Fruit fly (Drosophila melanogaster) whole organism, embryonic: ENCODE measurements around the gene GstT4.
A peak's percentile ranks its signal among the peaks of the same experiment; 100 is the strongest.

Experiments
- Adf1 ChIP-seq: fragments of 200-800 bp; sonication (Bioruptor generic); IDR thresholded peaks from 2 replicates; pipeline ENCODE4 v1.3.6; 2022; ENCODE audit warnings: missing biosample characterization, missing genetic modification characterization
- Aef1 ChIP-seq: fragments of 200-800 bp; sonication (Bioruptor generic); IDR thresholded peaks from 3 replicates; pipeline ENCODE4 v1.3.6; 2022; ENCODE audit warnings: missing biosample characterization, missing genetic modification characterization
- B-H2 ChIP-seq: fragments of 200-800 bp; sonication (Bioruptor generic); optimal IDR thresholded peaks from 2 replicates; lab custom pipeline; 2018; ENCODE audit warnings: missing biosample characterization, mild to moderate bottlenecking, missing genetic modification characterization
- CG10543 ChIP-seq: fragments of 200-800 bp; sonication (Bioruptor generic); optimal IDR thresholded peaks from 3 replicates; lab custom pipeline; 2017; ENCODE audit warnings: missing biosample characterization, mild to moderate bottlenecking, missing genetic modification characterization, moderate library complexity
- CG11093 ChIP-seq: fragments of 200-800 bp; sonication (Bioruptor generic); IDR thresholded peaks from 3 replicates; pipeline ENCODE4 v1.3.6; 2022; ENCODE audit warnings: missing biosample characterization, missing genetic modification characterization
- CG12659 ChIP-seq: fragments of 200-800 bp; sonication (Bioruptor generic); optimal IDR thresholded peaks from 3 replicates; lab custom pipeline; 2017; ENCODE audit warnings: mild to moderate bottlenecking, missing biosample characterization, missing genetic modification reagents, missing genetic modification characterization
- CG12769 ChIP-seq: fragments of 200-800 bp; sonication (Bioruptor generic); optimal IDR thresholded peaks from 2 replicates; lab custom pipeline; 2019; ENCODE audit warnings: missing biosample characterization, mild to moderate bottlenecking, missing genetic modification characterization, moderate library complexity
- CG13287 ChIP-seq: fragments of 200-800 bp; sonication (Bioruptor generic); IDR thresholded peaks from 2 replicates; pipeline ENCODE4 v1.3.6; 2022; ENCODE audit warnings: missing biosample characterization, missing genetic modification characterization; ENCODE audit not compliant: partially characterized antibody
- CG13894 ChIP-seq: fragments of 200-800 bp; sonication (Bioruptor generic); optimal IDR thresholded peaks from 3 replicates; lab custom pipeline; 2018; ENCODE audit warnings: missing biosample characterization, mild to moderate bottlenecking, missing genetic modification characterization, moderate library complexity
- CG18764 ChIP-seq: fragments of 200-800 bp; sonication (Bioruptor generic); optimal IDR thresholded peaks from 3 replicates; lab custom pipeline; 2016; ENCODE audit warnings: missing biosample characterization, missing genetic modification characterization
- CG30403 ChIP-seq: fragments of 200-800 bp; sonication (Bioruptor generic); optimal IDR thresholded peaks from 3 replicates; lab custom pipeline; 2016; ENCODE audit warnings: missing biosample characterization, missing genetic modification characterization
- CG31365 ChIP-seq: fragments of 200-800 bp; sonication (Bioruptor generic); optimal IDR thresholded peaks from 2 replicates; lab custom pipeline; 2018; ENCODE audit warnings: missing biosample characterization, mild to moderate bottlenecking, missing genetic modification characterization
- CG32532 ChIP-seq: fragments of 200-800 bp; sonication (Bioruptor generic); IDR thresholded peaks from 2 replicates; pipeline ENCODE4 v1.3.6; 2022; ENCODE audit warnings: missing biosample characterization, missing genetic modification characterization
- CG34376 ChIP-seq: fragments of 200-800 bp; sonication (Bioruptor generic); optimal IDR thresholded peaks from 2 replicates; lab custom pipeline; 2018; ENCODE audit warnings: missing biosample characterization, mild to moderate bottlenecking, missing genetic modification characterization
- CG34422 ChIP-seq: fragments of 200-800 bp; sonication (Bioruptor generic); IDR thresholded peaks from 3 replicates; pipeline ENCODE4 v1.3.6; 2022; ENCODE audit warnings: missing biosample characterization, missing genetic modification characterization
- CG4707 ChIP-seq: fragments of 200-800 bp; sonication (Bioruptor generic); optimal IDR thresholded peaks from 2 replicates; lab custom pipeline; 2018; ENCODE audit warnings: missing biosample characterization, mild to moderate bottlenecking, missing genetic modification characterization, moderate library complexity
- CG6175 ChIP-seq: fragments of 200-800 bp; sonication (Bioruptor generic); IDR thresholded peaks from 3 replicates; pipeline ENCODE4 v1.3.6; 2022; ENCODE audit warnings: missing biosample characterization, missing genetic modification characterization
- CG8290 ChIP-seq, 3 experiments: fragments of 200-800 bp; sonication (Bioruptor generic); optimal IDR thresholded peaks; 2 replicates each; lab custom pipeline; 2016 to 2019; ENCODE audit warnings: missing biosample characterization in 3 of 3, missing genetic modification characterization in 3 of 3, mild to moderate bottlenecking in 2 of 3, moderate library complexity in 1 of 3
- Deaf1 ChIP-seq: fragments of 200-800 bp; optimal IDR thresholded peaks from 3 replicates; lab custom pipeline; 2019; ENCODE audit warnings: missing biosample characterization, mild to moderate bottlenecking, missing genetic modification characterization, moderate library complexity
- Dref ChIP-seq: fragments of 200-800 bp; sonication (Bioruptor generic); IDR thresholded peaks from 2 replicates; pipeline ENCODE4 v1.3.6; 2022; ENCODE audit warnings: missing biosample characterization, missing genetic modification characterization
- Drgx ChIP-seq: fragments of 200-800 bp; sonication (Bioruptor generic); IDR thresholded peaks from 2 replicates; pipeline ENCODE4 v1.3.6; 2022; ENCODE audit warnings: missing biosample characterization, missing genetic modification characterization
- H15 ChIP-seq: fragments of 200-800 bp; sonication (Bioruptor generic); IDR thresholded peaks from 3 replicates; pipeline ENCODE4 v1.3.6; 2022; ENCODE audit warnings: missing biosample characterization, missing genetic modification characterization
- HmgZ ChIP-seq: fragments of 200-800 bp; sonication (Bioruptor generic); optimal IDR thresholded peaks from 2 replicates; lab custom pipeline; 2018; ENCODE audit warnings: missing biosample characterization, mild to moderate bottlenecking, missing genetic modification characterization
- MBD-R2 ChIP-seq: fragments of 200-800 bp; sonication (Bioruptor generic); IDR thresholded peaks from 2 replicates; pipeline ENCODE4 v1.3.6; 2022; ENCODE audit warnings: missing biosample characterization, missing genetic modification characterization
- NFAT ChIP-seq: fragments of 200-800 bp; sonication (Bioruptor generic); IDR thresholded peaks from 2 replicates; pipeline ENCODE4 v1.3.6; 2022; ENCODE audit warnings: missing biosample characterization, missing genetic modification characterization
- Rfx ChIP-seq: fragments of 200-800 bp; sonication (Bioruptor generic); IDR thresholded peaks from 2 replicates; pipeline ENCODE4 v1.3.6; 2022; ENCODE audit warnings: missing biosample characterization, missing genetic modification characterization
- abd-A ChIP-seq: fragments of 200-800 bp; sonication (Bioruptor generic); optimal IDR thresholded peaks from 3 replicates; lab custom pipeline; 2019; ENCODE audit warnings: missing biosample characterization, mild to moderate bottlenecking, missing genetic modification characterization, moderate library complexity
- amos ChIP-seq: fragments of 200-800 bp; sonication (Bioruptor generic); IDR thresholded peaks from 2 replicates; pipeline ENCODE4 v1.3.6; 2022; ENCODE audit warnings: missing biosample characterization, missing genetic modification characterization; ENCODE audit not compliant: partially characterized antibody
- bcd ChIP-seq: fragments of 200-800 bp; sonication (Bioruptor generic); optimal IDR thresholded peaks from 2 replicates; lab custom pipeline; 2017; ENCODE audit warnings: missing biosample characterization, mild to moderate bottlenecking, missing genetic modification characterization
- chinmo ChIP-seq: fragments of 200-800 bp; sonication (Bioruptor generic); IDR thresholded peaks from 4 replicates; pipeline ENCODE4 v1.3.6; 2022; ENCODE audit warnings: missing biosample characterization, missing genetic modification characterization; ENCODE audit not compliant: partially characterized antibody
- ci ChIP-seq: fragments of 200-800 bp; sonication (Bioruptor generic); IDR thresholded peaks from 3 replicates; pipeline ENCODE4 v1.3.6; 2022; ENCODE audit warnings: missing biosample characterization, missing genetic modification characterization
- crol ChIP-seq: fragments of 200-800 bp; sonication (Bioruptor generic); IDR thresholded peaks from 2 replicates; pipeline ENCODE4 v1.3.6; 2022; ENCODE audit warnings: missing biosample characterization, missing genetic modification characterization
- crp ChIP-seq, 2 experiments: fragments of 200-800 bp; sonication (Bioruptor generic); optimal IDR thresholded peaks; 2 replicates in 1 of 2; 3 replicates in 1 of 2; lab custom pipeline; 2017; ENCODE audit warnings: missing biosample characterization in 2 of 2, missing genetic modification characterization in 2 of 2, mild to moderate bottlenecking in 1 of 2, moderate library complexity in 1 of 2
- dpn ChIP-seq, 2 experiments: fragments of 200-800 bp; sonication (Bioruptor generic); optimal IDR thresholded peaks; 3 replicates each; lab custom pipeline; 2016; ENCODE audit warnings: missing biosample characterization in 2 of 2, missing genetic modification characterization in 2 of 2
- ems ChIP-seq: fragments of 200-800 bp; sonication (Bioruptor generic); optimal IDR thresholded peaks from 3 replicates; lab custom pipeline; 2016; ENCODE audit warnings: missing biosample characterization, missing genetic modification characterization
- fru ChIP-seq: fragments of >200 bp; optimal IDR thresholded peaks from 2 replicates; lab custom pipeline; 2017
- klu ChIP-seq: fragments of 200-800 bp; sonication (Bioruptor generic); IDR thresholded peaks from 2 replicates; pipeline ENCODE4 v1.3.6; 2022; ENCODE audit warnings: missing biosample characterization, missing genetic modification characterization
- lbe ChIP-seq: fragments of 200-800 bp; sonication (Bioruptor generic); optimal IDR thresholded peaks from 2 replicates; lab custom pipeline; 2016; ENCODE audit warnings: missing biosample characterization, mild to moderate bottlenecking, missing genetic modification characterization
- mirr ChIP-seq: fragments of 200-800 bp; sonication (Bioruptor generic); optimal IDR thresholded peaks from 3 replicates; lab custom pipeline; 2018; ENCODE audit warnings: missing biosample characterization, mild to moderate bottlenecking, missing genetic modification characterization
- onecut ChIP-seq: fragments of 200-800 bp; sonication (Bioruptor generic); IDR thresholded peaks from 2 replicates; pipeline ENCODE4 v1.3.6; 2022; ENCODE audit warnings: missing biosample characterization, missing genetic modification characterization
- prd ChIP-seq, 3 experiments: fragments of >200 bp in 2 of 3; fragments of 200-800 bp in 1 of 3; sonication (Bioruptor generic) in 1 of 3; optimal IDR thresholded peaks in 2 of 3; IDR thresholded peaks in 1 of 3; 2 replicates in 2 of 3; 3 replicates in 1 of 3; pipeline versions ENCODE4 v1.3.6 to Lab custom; 2017 to 2022; ENCODE audit warnings: missing biosample characterization in 1 of 3, missing genetic modification characterization in 1 of 3
- pum ChIP-seq: fragments of 200-800 bp; sonication (Bioruptor generic); optimal IDR thresholded peaks from 2 replicates; lab custom pipeline; 2016; ENCODE audit warnings: missing biosample characterization, missing genetic modification characterization
- rib ChIP-seq: fragments of 200-800 bp; sonication (Bioruptor generic); IDR thresholded peaks from 2 replicates; pipeline ENCODE4 v1.3.6; 2022; ENCODE audit warnings: missing biosample characterization, missing genetic modification characterization
- sd ChIP-seq: fragments of 200-800 bp; sonication (Bioruptor generic); optimal IDR thresholded peaks from 3 replicates; lab custom pipeline; 2018; ENCODE audit warnings: missing biosample characterization, mild to moderate bottlenecking, missing genetic modification characterization, moderate library complexity
- sens ChIP-seq: fragments of 200-800 bp; sonication (Bioruptor generic); peaks from one replicate; lab custom pipeline; 2016; ENCODE audit warnings: missing biosample characterization, missing genetic modification characterization
- shn ChIP-seq: fragments of 200-800 bp; sonication (Bioruptor generic); optimal IDR thresholded peaks from 3 replicates; lab custom pipeline; 2016; ENCODE audit warnings: missing biosample characterization, missing genetic modification characterization
- sisA ChIP-seq: fragments of 200-800 bp; sonication (Bioruptor generic); IDR thresholded peaks from 2 replicates; pipeline ENCODE4 v1.3.6; 2022; ENCODE audit warnings: missing biosample characterization, missing genetic modification characterization
- sob ChIP-seq: fragments of 200-800 bp; sonication (Bioruptor generic); IDR thresholded peaks from 2 replicates; pipeline ENCODE4 v1.3.6; 2022; ENCODE audit warnings: missing biosample characterization, missing genetic modification characterization
- sr ChIP-seq: fragments of 200-800 bp; sonication (Bioruptor generic); IDR thresholded peaks from 3 replicates; pipeline ENCODE4 v1.3.6; 2022; ENCODE audit warnings: missing biosample characterization, missing genetic modification characterization
- sug ChIP-seq: fragments of 200-800 bp; optimal IDR thresholded peaks from 2 replicates; lab custom pipeline; 2019; ENCODE audit warnings: missing biosample characterization, mild to moderate bottlenecking, missing genetic modification characterization, moderate library complexity

GstT4 gene

dm6 chrX:13395988-13396377 lies 8.6 kb upstream of the GstT4 start:
- TF ChIP-seq Drgx (GFP tag; lab: Robert Waterston, UW) (peak; percentile 29; the same call in 1 of the 2 replicates), CG34422 (0 out of 3 replicates have a peak, but pooled peaks have one; percentile 25), prd (optimal IDR thresholded peaks at IDR 0.05; lab: Kevin White, UChicago) (no peak), prd (GFP tag; IDR thresholded peaks at IDR 0.05; lab: Robert Waterston, UW) (no peak), CG34376 (GFP tag; lab: Kevin White, UChicago) (peak; percentile 39), klu (peak; percentile 60; the same call in 1 of the 2 replicates), CG10543 (peak; percentile 86), H15 (GFP tag; lab: Robert Waterston, UW) (no peak), CG4707 (GFP tag; lab: Kevin White, UChicago) (no peak), B-H2 (GFP tag; lab: Kevin White, UChicago) (peak; percentile 49), sr (GFP tag; lab: Robert Waterston, UW) (peak; percentile 71; the same call in 2 of the 3 replicates), Aef1 (peak; percentile 70), fru (lab: Kevin White, UChicago) (no peak), CG12659 (GFP tag; lab: Kevin White, UChicago) (no peak), sisA (no peak), dpn (GFP tag; optimal IDR thresholded peaks at IDR 0.05; lab: Kevin White, UChicago) (no peak), shn (GFP tag; lab: Kevin White, UChicago) (no peak), HmgZ (tag; lab: Kevin White, UChicago) (peak; percentile 24), bcd (no peak), CG8290 (GFP tag; optimal IDR thresholded peaks at IDR 0.05; lab: Kevin White, UChicago) (no peak), CG8290 (tag; optimal IDR thresholded peaks at IDR 0.05; lab: Kevin White, UChicago) (peak in 1 of 2 experiments; percentile 50), mirr (peak; percentile 67), NFAT (GFP tag; lab: Robert Waterston, UW) (peak; percentile 68), sd (tag; lab: Kevin White, UChicago) (peak; percentile 23), CG6175 (GFP tag; lab: Robert Waterston, UW) (peak; percentile 85), CG31365 (no peak), pum (no peak), ems (GFP tag; lab: Kevin White, UChicago) (no peak), CG13894 (tag; lab: Kevin White, UChicago) (peak; percentile 58), Deaf1 (peak; percentile 93), Dref (0 out of 2 replicates have a peak, but pooled peaks have one; percentile 28), chinmo (GFP tag; lab: Robert Waterston, UW) (peak; percentile 97), MBD-R2 (GFP tag; lab: Robert Waterston, UW) (peak; percentile 28; the same call in 1 of the 2 replicates), ci (GFP tag; lab: Robert Waterston, UW) (0 out of 3 replicates have a peak, but pooled peaks have one; percentile 47), CG12769 (tag; lab: Kevin White, UChicago) (peak; percentile 72), CG30403 (GFP tag; lab: Kevin White, UChicago) (no peak), CG18764 (no peak), amos (GFP tag; lab: Robert Waterston, UW) (peak; percentile 30; the same call in 1 of the 2 replicates), rib (GFP tag; lab: Robert Waterston, UW) (peak; percentile 92), sob (no peak), sug (tag; lab: Kevin White, UChicago) (peak; percentile 100), CG32532 (GFP tag; lab: Robert Waterston, UW) (0 out of 2 replicates have a peak, but pooled peaks have one; percentile 6), Rfx (GFP tag; lab: Robert Waterston, UW) (peak; percentile 5; the same call in 1 of the 2 replicates), crp (GFP tag; optimal IDR thresholded peaks at IDR 0.05; lab: Kevin White, UChicago) (no peak), CG13287 (GFP tag; lab: Robert Waterston, UW) (peak; percentile 13; the same call in 1 of the 2 replicates), CG11093 (GFP tag; lab: Robert Waterston, UW) (no peak), crol (GFP tag; lab: Robert Waterston, UW) (peak; percentile 99), sens (GFP tag; lab: Kevin White, UChicago) (no peak), abd-A (tag; lab: Kevin White, UChicago) (peak; percentile 35), lbe (no peak), Adf1 (GFP tag; lab: Robert Waterston, UW) (peak; percentile 76), onecut (GFP tag; lab: Robert Waterston, UW) (peak; percentile 56)
